Fruit fly (Drosophila melanogaster) whole organism, pupa: ENCODE measurements around the gene CG10738.

Experiments
- CG14655 ChIP-seq: fragments of 200-800 bp; sonication (Bioruptor generic); optimal IDR thresholded peaks from 3 replicates; lab custom pipeline; 2017; ENCODE audit warnings: mild to moderate bottlenecking, missing biosample characterization, missing genetic modification reagents, missing genetic modification characterization
- CG15710 ChIP-seq: fragments of 200-800 bp; sonication (Bioruptor generic); optimal IDR thresholded peaks from 2 replicates; lab custom pipeline; 2018; ENCODE audit warnings: missing biosample characterization, mild to moderate bottlenecking, missing genetic modification characterization, moderate library complexity
- CG34367 ChIP-seq: fragments of 200-800 bp; sonication (Bioruptor generic); optimal IDR thresholded peaks from 2 replicates; lab custom pipeline; 2018; ENCODE audit warnings: missing biosample characterization, mild to moderate bottlenecking, missing genetic modification characterization
- CG8159 ChIP-seq: fragments of 200-800 bp; sonication (Bioruptor generic); optimal IDR thresholded peaks from 3 replicates; lab custom pipeline; 2018; ENCODE audit warnings: missing biosample characterization, mild to moderate bottlenecking, missing genetic modification characterization, moderate library complexity
- CG8301 ChIP-seq: fragments of 200-800 bp; sonication (Bioruptor generic); optimal IDR thresholded peaks from 2 replicates; lab custom pipeline; 2018; ENCODE audit warnings: missing biosample characterization, mild to moderate bottlenecking, missing genetic modification characterization
- CG9948 ChIP-seq: fragments of 200-800 bp; sonication (Bioruptor generic); optimal IDR thresholded peaks from 2 replicates; lab custom pipeline; 2018; ENCODE audit warnings: missing biosample characterization, mild to moderate bottlenecking, missing genetic modification characterization, moderate library complexity
- Pif1A ChIP-seq: fragments of 200-800 bp; sonication (Bioruptor generic); optimal IDR thresholded peaks from 3 replicates; lab custom pipeline; 2016; ENCODE audit warnings: missing biosample characterization, missing genetic modification characterization
- fd96Ca ChIP-seq: fragments of 200-800 bp; sonication (Bioruptor generic); IDR thresholded peaks from 3 replicates; pipeline ENCODE4 v1.3.6; 2022; ENCODE audit warnings: missing biosample characterization, missing genetic modification characterization
- gl ChIP-seq: fragments of 200-800 bp; sonication (Bioruptor generic); optimal IDR thresholded peaks from 2 replicates; lab custom pipeline; 2018; ENCODE audit warnings: missing biosample characterization, mild to moderate bottlenecking, missing genetic modification characterization

- no peak for TF ChIP-seq CG9948 (tag; lab: Kevin White, UChicago)
- TF ChIP-seq CG34367 (tag; lab: Kevin White, UChicago), result peak; percentile 35
- peak; percentile 72 for TF ChIP-seq CG14655 (GFP tag; lab: Kevin White, UChicago)
- TF ChIP-seq CG8301 (tag; lab: Kevin White, UChicago), result peak; percentile 68
- TF ChIP-seq gl (tag; lab: Kevin White, UChicago), result peak; percentile 70
- peak; percentile 64 for TF ChIP-seq Pif1A (GFP tag; lab: Kevin White, UChicago)
- TF ChIP-seq CG15710 (tag; lab: Kevin White, UChicago), result no peak
- TF ChIP-seq CG8159 (tag; lab: Kevin White, UChicago), result peak; percentile 46
- TF ChIP-seq fd96Ca (GFP tag; lab: Robert Waterston, UW), result no peak; the same call in 1 of the 3 replicates
Measured at dm6 chr3L:13435170-13435727, 15.3 kb upstream of the CG10738 start, which contains the start of gene CG10713.
